Worm (Caenorhabditis elegans) whole organism, late embryonic: ENCODE results near the gene F39G3.4.

Experiments
- F13H6.1 ChIP-seq: sonication (generic microtip); optimal IDR thresholded peaks from 2 replicates; lab custom pipeline; 2016; ENCODE audit warnings: missing genetic modification characterization, missing compliant biosample characterization
- K09A11.1 ChIP-seq: sonication (generic microtip); optimal IDR thresholded peaks from 2 replicates; lab custom pipeline; 2017; ENCODE audit warnings: antibody characterized with exemption, mild to moderate bottlenecking, missing genetic modification characterization, missing compliant biosample characterization; ENCODE audit not compliant: insufficient read depth
- ama-1 ChIP-seq: fragments of 150-350 bp; optimal IDR thresholded peaks from 2 replicates; lab custom pipeline; 2014
- ceh-9 ChIP-seq: sonication (generic microtip); optimal IDR thresholded peaks from 2 replicates; lab custom pipeline; 2016; ENCODE audit warnings: mild to moderate bottlenecking, missing genetic modification characterization, inconsistent platforms, missing compliant biosample characterization
- dmd-4 ChIP-seq: sonication (generic microtip); optimal IDR thresholded peaks from 2 replicates; lab custom pipeline; 2016; ENCODE audit warnings: borderline replicate concordance, missing genetic modification characterization, missing compliant biosample characterization
- elt-4 ChIP-seq: sonication (generic microtip); optimal IDR thresholded peaks from 2 replicates; lab custom pipeline; 2016; ENCODE audit warnings: missing genetic modification characterization, missing compliant biosample characterization
- ets-4 ChIP-seq: sonication (generic microtip); optimal IDR thresholded peaks from 2 replicates; lab custom pipeline; 2016; ENCODE audit warnings: missing genetic modification characterization, missing compliant biosample characterization
- nfya-1 ChIP-seq: sonication (generic microtip); optimal IDR thresholded peaks from 2 replicates; lab custom pipeline; 2017; ENCODE audit warnings: missing genetic modification characterization, mild to moderate bottlenecking, missing compliant biosample characterization, antibody characterized with exemption, moderate library complexity
- pag-3 ChIP-seq: sonication (generic microtip); optimal IDR thresholded peaks from 2 replicates; lab custom pipeline; 2016; ENCODE audit warnings: missing compliant biosample characterization, missing genetic modification characterization, borderline replicate concordance
- pha-4 ChIP-seq: fragments of 150-350 bp; optimal IDR thresholded peaks from 2 replicates; lab custom pipeline; 2018; ENCODE audit warnings: missing biosample characterization, missing genetic modification reagents, missing genetic modification characterization
- pqm-1 ChIP-seq: sonication (generic microtip); optimal IDR thresholded peaks from 2 replicates; lab custom pipeline; 2016; ENCODE audit warnings: missing genetic modification characterization, missing compliant biosample characterization
- tbx-2 ChIP-seq: sonication (generic microtip); optimal IDR thresholded peaks from 2 replicates; lab custom pipeline; 2016; ENCODE audit warnings: missing genetic modification characterization, missing compliant biosample characterization
- ztf-16 ChIP-seq: sonication (generic microtip); optimal IDR thresholded peaks from 2 replicates; lab custom pipeline; 2017; ENCODE audit warnings: missing genetic modification characterization, missing compliant biosample characterization

DNA sequence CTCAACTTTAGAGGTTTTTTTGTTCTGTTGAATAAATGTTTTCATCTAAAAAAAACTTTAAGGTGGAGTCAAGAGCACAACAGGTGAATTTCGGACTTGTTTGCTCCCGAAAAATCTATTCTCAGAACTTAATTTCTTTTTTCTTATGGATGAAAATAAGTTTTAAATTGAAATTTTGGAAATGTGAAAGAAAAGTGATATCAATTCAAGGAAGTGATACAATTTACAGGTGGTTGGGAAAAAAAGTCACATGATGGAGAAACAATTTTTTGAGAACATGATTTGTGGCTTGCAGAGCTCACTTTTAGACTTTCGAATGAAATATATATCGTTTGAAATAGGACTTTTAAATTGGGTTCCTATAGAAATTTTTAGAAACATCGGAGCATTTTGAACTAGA lies 16.9 kb upstream of the F39G3.4 start:
- no peak for TF ChIP-seq ets-4 (tag; lab: Kevin White, UChicago)
- TF ChIP-seq elt-4: no peak
- no peak for TF ChIP-seq tbx-2 (tag; lab: Kevin White, UChicago)
- no peak for TF ChIP-seq nfya-1 (tag; lab: Kevin White, UChicago)
- TF ChIP-seq pag-3 (tag; lab: Kevin White, UChicago): no peak
- TF ChIP-seq ztf-16: no peak
- no peak for TF ChIP-seq F13H6.1
- TF ChIP-seq dmd-4 (tag; lab: Kevin White, UChicago): no peak
- no peak for TF ChIP-seq ama-1 (lab: Kevin White, UChicago)
- no peak for TF ChIP-seq K09A11.1 (tag; lab: Kevin White, UChicago)
- no peak for TF ChIP-seq pha-4 (tag; lab: Kevin White, UChicago)
- no peak for TF ChIP-seq ceh-9 (tag; lab: Kevin White, UChicago)
- TF ChIP-seq pqm-1: no peak
